Worm (Caenorhabditis elegans): Measurements from ENCODE around the gene snf-11.
A peak's percentile ranks its signal among the peaks of the same experiment; 100 is the strongest.

The snf-11 gene

DNA sequence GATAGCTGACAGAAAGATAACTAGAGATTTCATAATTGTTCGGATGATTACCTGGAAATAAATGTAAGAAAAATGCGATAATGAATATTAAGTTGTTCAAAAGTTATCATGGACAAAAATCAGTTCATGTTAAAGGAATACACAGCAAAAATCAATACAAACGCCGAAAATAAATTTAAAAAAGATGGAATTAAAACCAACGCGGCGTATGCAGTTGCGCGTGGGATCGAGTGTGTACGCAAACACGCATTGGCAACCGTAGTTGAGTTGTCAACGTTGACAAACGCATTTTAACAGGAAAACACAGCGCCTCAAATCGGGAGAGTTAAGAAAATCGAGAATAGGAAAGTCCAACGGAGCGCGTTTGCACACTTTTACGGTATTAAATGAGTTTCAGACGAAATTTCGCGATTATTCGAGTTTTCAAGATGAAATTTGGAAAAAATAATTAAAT lies 18.7 kb upstream of the snf-11 start, which contains the start of gene tmed-10 (continued):
- TF ChIP-seq aptf-2 (GFP tag; conservative IDR thresholded peaks at IDR 0.05) = peak; percentile 62; the same call in 1 of the 2 replicates
- no peak for TF ChIP-seq snpc-1.3 (tag; optimal IDR thresholded peaks at IDR 0.05; ENCODE audit: insufficient read depth)
- peak; percentile 28 for TF ChIP-seq snpc-4 (GFP tag; optimal IDR thresholded peaks at IDR 0.05)
- peak in 3 of 4 experiments; percentile 27 to 72 (median 57) for TF ChIP-seq snpc-4 (tag; optimal IDR thresholded peaks at IDR 0.05)
- TF ChIP-seq nfyb-1 (GFP tag; IDR thresholded peaks at IDR 0.05) = peak; percentile 76
- TF ChIP-seq zim-3 (tag; optimal IDR thresholded peaks at IDR 0.05) = no peak
- TF ChIP-seq nhr-120 (GFP tag; IDR thresholded peaks at IDR 0.05) = no peak
- no peak for TF ChIP-seq gei-17 (GFP tag; optimal IDR thresholded peaks at IDR 0.05)
- TF ChIP-seq lin-35 (GFP tag; optimal IDR thresholded peaks at IDR 0.05) = no peak
- TF ChIP-seq let-526 (GFP tag; IDR thresholded peaks at IDR 0.05) = no peak
- TF ChIP-seq ceh-58 (GFP tag; IDR thresholded peaks at IDR 0.05) = no peak
- TF ChIP-seq pbrm-1 (GFP tag; IDR thresholded peaks at IDR 0.05) = peak; percentile 84
- TF ChIP-seq aptf-3 (GFP tag; IDR thresholded peaks at IDR 0.05) = no peak
- TF ChIP-seq dpl-1 (GFP tag; optimal IDR thresholded peaks at IDR 0.05) = no peak
- TF ChIP-seq hrde-1 (tag; optimal IDR thresholded peaks at IDR 0.05; ENCODE audit: borderline replicate concordance) = no peak
- TF ChIP-seq Y79H2A.3 (GFP tag; conservative IDR thresholded peaks at IDR 0.05) = 0 out of 2 replicates have a peak, but pooled peaks have one; percentile 37
- TF ChIP-seq attf-6 (GFP tag; IDR thresholded peaks at IDR 0.05) = 0 out of 2 replicates have a peak, but pooled peaks have one; percentile 13
- TF ChIP-seq K12H6.12 (tag; optimal IDR thresholded peaks at IDR 0.05) = no peak
- TF ChIP-seq ccch-3 (GFP tag; optimal IDR thresholded peaks at IDR 0.05) = no peak
- TF ChIP-seq snpc-1.1 (tag; optimal IDR thresholded peaks at IDR 0.05; ENCODE audit: insufficient read depth) = no peak
- TF ChIP-seq fkh-3 (tag; optimal IDR thresholded peaks at IDR 0.05) = no peak
- TF ChIP-seq sdz-38 (tag; optimal IDR thresholded peaks at IDR 0.05) = no peak
- peak; percentile 89 for TF ChIP-seq rcor-1 (GFP tag; IDR thresholded peaks at IDR 0.05)
- TF ChIP-seq bed-2 (GFP tag; IDR thresholded peaks at IDR 0.05) = no peak
- TF ChIP-seq F10E7.11 (tag; optimal IDR thresholded peaks at IDR 0.05) = no peak
- TF ChIP-seq B0019.2 (GFP tag; conservative IDR thresholded peaks at IDR 0.05) = peak; percentile 38; the same call in 1 of the 2 replicates
- TF ChIP-seq cebp-2 (GFP tag; IDR thresholded peaks at IDR 0.05) = no peak
- TF ChIP-seq F57A8.1 (GFP tag; optimal IDR thresholded peaks at IDR 0.05) = no peak
- no peak for TF ChIP-seq B0261.1 (tag; optimal IDR thresholded peaks at IDR 0.05)
- no peak for TF ChIP-seq mel-28 (tag; optimal IDR thresholded peaks at IDR 0.05; ENCODE audit: borderline replicate concordance)
- TF ChIP-seq madf-6 (GFP tag; IDR thresholded peaks at IDR 0.05) = peak; percentile 76
- TF ChIP-seq nfya-2 (GFP tag; IDR thresholded peaks at IDR 0.05) = no peak
- TF ChIP-seq egrh-3 (GFP tag; IDR thresholded peaks at IDR 0.05) = 0 out of 2 replicates have a peak, but pooled peaks have one; percentile 7
- TF ChIP-seq attf-5 (GFP tag; optimal IDR thresholded peaks at IDR 0.05) = peak; percentile 76
- TF ChIP-seq Y53F4B.3 (GFP tag; IDR thresholded peaks at IDR 0.05) = no peak
- TF ChIP-seq T26A5.8 (tag; optimal IDR thresholded peaks at IDR 0.05) = no peak
- no peak for TF ChIP-seq nhr-27 (tag; optimal IDR thresholded peaks at IDR 0.05)
- peak; percentile 97 for TF ChIP-seq dox-1 (GFP tag; IDR thresholded peaks at IDR 0.05)
- TF ChIP-seq F22D6.2 (tag; optimal IDR thresholded peaks at IDR 0.05) = no peak
- TF ChIP-seq mes-4 (tag; optimal IDR thresholded peaks at IDR 0.05) = no peak
- TF ChIP-seq madf-8 (GFP tag; conservative IDR thresholded peaks at IDR 0.05) = peak; percentile 39
- no peak for TF ChIP-seq ztf-26 (tag; optimal IDR thresholded peaks at IDR 0.05)
- TF ChIP-seq lin-54 (GFP tag; optimal IDR thresholded peaks at IDR 0.05) = peak; percentile 63
- TF ChIP-seq egl-18 (GFP tag; IDR thresholded peaks at IDR 0.05) = no peak
- no peak for TF ChIP-seq Y95B8A.8 (GFP tag; IDR thresholded peaks at IDR 0.05)
- peak; percentile 88 for TF ChIP-seq D2030.7 (GFP tag; IDR thresholded peaks at IDR 0.05)
- TF ChIP-seq ceh-40 (GFP tag; IDR thresholded peaks at IDR 0.05) = no peak
- TF ChIP-seq rec-8 (tag; optimal IDR thresholded peaks at IDR 0.05) = no peak
- TF ChIP-seq B0336.3 (GFP tag; IDR thresholded peaks at IDR 0.05) = no peak
